Fruit fly (Drosophila melanogaster): Measurements from ENCODE around the gene CG7011.

dm6 chr3L:15143108-15143507 is 20.3 kb downstream of the CG7011 start:
- TF ChIP-seq eg (GFP tag; IDR thresholded peaks at IDR 0.05) (no peak), CG7368 (GFP tag; optimal IDR thresholded peaks at IDR 0.05) (no peak), CG11762 (GFP tag; optimal IDR thresholded peaks at IDR 0.05; ENCODE audit: insufficient read depth) (no peak), pdm3 (GFP tag; optimal IDR thresholded peaks at IDR 0.05) (no peak), dsx (GFP tag; optimal IDR thresholded peaks at IDR 0.05; ENCODE audit: poor library complexity, severe bottlenecking) (no peak), Lpt (GFP tag; optimal IDR thresholded peaks at IDR 0.05) (no peak)
